Worm (Caenorhabditis elegans): ENCODE measurements around the gene ugt-32.

- TF ChIP-seq cnd-1 (tag; optimal IDR thresholded peaks at IDR 0.05) (no peak), blmp-1 (tag; optimal IDR thresholded peaks at IDR 0.05) (no peak), mep-1 (tag; optimal IDR thresholded peaks at IDR 0.05) (no peak), unc-120 (tag; optimal IDR thresholded peaks at IDR 0.05; ENCODE audit: poor library complexity, severe bottlenecking) (no peak), pha-4 (tag; optimal IDR thresholded peaks at IDR 0.05) (no peak)
Observed at ce11 chrV:3851760-3852159, 8.0 kb upstream of the ugt-32 start.
